Fruit fly (Drosophila melanogaster) whole organism, adult: Measurements from ENCODE around the gene Tailor.

Source experiments
- CG11617 ChIP-seq: fragments of 200-800 bp; sonication (Bioruptor generic); optimal IDR thresholded peaks from 2 replicates; lab custom pipeline; 2017; ENCODE audit warnings: mild to moderate bottlenecking, missing biosample characterization, missing genetic modification reagents, missing genetic modification characterization
- CG12768 ChIP-seq: fragments of 200-800 bp; sonication (Bioruptor generic); optimal IDR thresholded peaks from 2 replicates; lab custom pipeline; 2017; ENCODE audit warnings: missing biosample characterization, missing genetic modification characterization, mild to moderate bottlenecking, moderate library complexity, missing genetic modification reagents
- CG14711 ChIP-seq: fragments of 200-800 bp; sonication (Bioruptor generic); optimal IDR thresholded peaks from 2 replicates; lab custom pipeline; 2018; ENCODE audit warnings: missing biosample characterization, mild to moderate bottlenecking, missing genetic modification characterization, moderate library complexity
- CG1620 ChIP-seq: fragments of 200-800 bp; sonication (Bioruptor generic); optimal IDR thresholded peaks from 2 replicates; lab custom pipeline; 2016; ENCODE audit warnings: missing biosample characterization, missing genetic modification characterization
- CG33017 ChIP-seq: fragments of 200-800 bp; sonication (Bioruptor generic); optimal IDR thresholded peaks from 2 replicates; lab custom pipeline; 2018; ENCODE audit warnings: missing biosample characterization, mild to moderate bottlenecking, missing genetic modification characterization, moderate library complexity
- CG5204 ChIP-seq: fragments of 200-800 bp; sonication (Bioruptor generic); optimal IDR thresholded peaks from 2 replicates; lab custom pipeline; 2016; ENCODE audit warnings: missing biosample characterization, missing genetic modification characterization
- CG7045 ChIP-seq: fragments of 200-800 bp; sonication (Bioruptor generic); optimal IDR thresholded peaks from 2 replicates; lab custom pipeline; 2017; ENCODE audit warnings: missing biosample characterization, mild to moderate bottlenecking, missing genetic modification characterization
- CG7101 ChIP-seq: fragments of 200-800 bp; sonication (Bioruptor generic); optimal IDR thresholded peaks from 2 replicates; lab custom pipeline; 2018; ENCODE audit warnings: missing biosample characterization, mild to moderate bottlenecking, missing genetic modification characterization, moderate library complexity
- Clk ChIP-seq: fragments of 200-800 bp; sonication (Bioruptor generic); optimal IDR thresholded peaks from 2 replicates; lab custom pipeline; 2017; ENCODE audit warnings: missing biosample characterization, missing genetic modification characterization
- Crg-1 ChIP-seq: fragments of 200-800 bp; sonication (Bioruptor generic); optimal IDR thresholded peaks from 2 replicates; lab custom pipeline; 2016; ENCODE audit warnings: missing biosample characterization, missing genetic modification characterization
- Hr96 ChIP-seq: fragments of 200-800 bp; sonication (Bioruptor generic); optimal IDR thresholded peaks from 2 replicates; lab custom pipeline; 2016; ENCODE audit warnings: missing biosample characterization, missing genetic modification characterization
- Mnt ChIP-seq: fragments of 200-800 bp; sonication (Bioruptor generic); optimal IDR thresholded peaks from 2 replicates; lab custom pipeline; 2016; ENCODE audit warnings: missing biosample characterization, mild to moderate bottlenecking, missing genetic modification characterization
- bab1 ChIP-seq: fragments of 200-800 bp; sonication (Bioruptor generic); optimal IDR thresholded peaks from 3 replicates; lab custom pipeline; 2019; ENCODE audit warnings: missing biosample characterization, mild to moderate bottlenecking, missing genetic modification characterization, moderate library complexity
- cic ChIP-seq: fragments of 200-800 bp; sonication (Bioruptor generic); optimal IDR thresholded peaks from 2 replicates; lab custom pipeline; 2017; ENCODE audit warnings: missing biosample characterization, mild to moderate bottlenecking, missing genetic modification characterization, moderate library complexity
- cnc ChIP-seq, 2 experiments: fragments of >200 bp; optimal IDR thresholded peaks; 2 replicates each; lab custom pipeline; 2017
- kay ChIP-seq: fragments of 200-800 bp; sonication (Bioruptor generic); peaks from one replicate; lab custom pipeline; 2016; ENCODE audit warnings: missing biosample characterization, missing genetic modification characterization, borderline replicate concordance
- ovo ChIP-seq: fragments of 200-800 bp; sonication (Bioruptor generic); optimal IDR thresholded peaks from 2 replicates; lab custom pipeline; 2016; ENCODE audit warnings: missing biosample characterization, missing genetic modification characterization
- pad ChIP-seq: fragments of 200-800 bp; sonication (Bioruptor generic); optimal IDR thresholded peaks from 3 replicates; lab custom pipeline; 2017; ENCODE audit warnings: missing biosample characterization, missing genetic modification characterization, mild to moderate bottlenecking, moderate library complexity, missing genetic modification reagents
- tj ChIP-seq: fragments of 200-800 bp; sonication (Bioruptor generic); optimal IDR thresholded peaks from 3 replicates; lab custom pipeline; 2017; ENCODE audit warnings: missing biosample characterization, mild to moderate bottlenecking, missing genetic modification characterization, moderate library complexity
- toe ChIP-seq: fragments of 200-800 bp; sonication (Bioruptor generic); optimal IDR thresholded peaks from 2 replicates; lab custom pipeline; 2016; ENCODE audit warnings: missing biosample characterization, missing genetic modification characterization

The Tailor gene

dm6 chr3R:7085455-7085854 lies 428 bp downstream of the Tailor start:
- peak; percentile 87 for TF ChIP-seq CG14711 (tag; lab: Kevin White, UChicago)
- no peak for TF ChIP-seq Clk (GFP tag; lab: Kevin White, UChicago)

- no peak for TF ChIP-seq CG7101 (tag; lab: Kevin White, UChicago)
- no peak for TF ChIP-seq pad (GFP tag; lab: Kevin White, UChicago)
These were observed 2.1 kb downstream of the Tailor start for dm6 chr3R:7083750-7084149.

dm6 chr3R:7081972-7082371 lies 3.9 kb downstream of the Tailor start, which contains the start of gene Dpck:
Gene Dpck, plus strand, starts transcription at chr3R:7082182.
- no peak for TF ChIP-seq CG7045
- TF ChIP-seq CG14711 (tag; lab: Kevin White, UChicago): no peak
- TF ChIP-seq cnc (optimal IDR thresholded peaks at IDR 0.05; lab: Kevin White, UChicago): no peak
- no peak for TF ChIP-seq Hr96 (GFP tag; lab: Kevin White, UChicago)
- peak; percentile 55 for TF ChIP-seq toe (GFP tag; lab: Kevin White, UChicago)
- peak; percentile 68 for TF ChIP-seq bab1 (GFP tag; lab: Kevin White, UChicago)
- peak; percentile 17 for TF ChIP-seq CG11617 (GFP tag; lab: Kevin White, UChicago)
- TF ChIP-seq CG5204 (GFP tag; lab: Kevin White, UChicago): no peak
- TF ChIP-seq kay (GFP tag; lab: Kevin White, UChicago): no peak
- TF ChIP-seq ovo: no peak
- TF ChIP-seq pad (GFP tag; lab: Kevin White, UChicago): no peak
- TF ChIP-seq CG12768 (GFP tag; lab: Kevin White, UChicago): peak; percentile 42
- TF ChIP-seq Crg-1 (GFP tag; lab: Kevin White, UChicago): no peak
- TF ChIP-seq tj (GFP tag; lab: Kevin White, UChicago): peak; percentile 3
- TF ChIP-seq CG1620 (GFP tag; lab: Kevin White, UChicago): peak; percentile 39
- no peak for TF ChIP-seq Clk (GFP tag; lab: Kevin White, UChicago)
- TF ChIP-seq cic (GFP tag; lab: Kevin White, UChicago): peak; percentile 3
- TF ChIP-seq Mnt (GFP tag; lab: Kevin White, UChicago): peak; percentile 32
- TF ChIP-seq CG33017 (tag; lab: Kevin White, UChicago): no peak
- TF ChIP-seq CG7101 (tag; lab: Kevin White, UChicago): peak; percentile 23

dm6 chr3R:7080157-7080916 lies 5.5 kb downstream of the Tailor start, which contains the start of gene Ref1:
Gene Ref1, minus strand, starts transcription at chr3R:7080387.
- TF ChIP-seq CG12768 (GFP tag; lab: Kevin White, UChicago) (no peak), CG7101 (tag; lab: Kevin White, UChicago) (peak; percentile 4), kay (GFP tag; lab: Kevin White, UChicago) (no peak), CG5204 (GFP tag; lab: Kevin White, UChicago) (no peak), CG1620 (GFP tag; lab: Kevin White, UChicago) (no peak), pad (GFP tag; lab: Kevin White, UChicago) (no peak), bab1 (GFP tag; lab: Kevin White, UChicago) (peak; percentile 9), CG7045 (no peak), Mnt (GFP tag; lab: Kevin White, UChicago) (peak; percentile 19), CG14711 (tag; lab: Kevin White, UChicago) (no peak), Crg-1 (GFP tag; lab: Kevin White, UChicago) (no peak)

dm6 chr3R:7079718-7080117 lies 6.2 kb downstream of the Tailor start:
- TF ChIP-seq ovo: no peak
- no peak for TF ChIP-seq bab1 (GFP tag; lab: Kevin White, UChicago)
- TF ChIP-seq cnc (optimal IDR thresholded peaks at IDR 0.05; lab: Kevin White, UChicago): no peak
- no peak for TF ChIP-seq Mnt (GFP tag; lab: Kevin White, UChicago)
- TF ChIP-seq CG5204 (GFP tag; lab: Kevin White, UChicago): no peak
- TF ChIP-seq pad (GFP tag; lab: Kevin White, UChicago): no peak
- TF ChIP-seq CG11617 (GFP tag; lab: Kevin White, UChicago): no peak
- no peak for TF ChIP-seq Clk (GFP tag; lab: Kevin White, UChicago)
- no peak for TF ChIP-seq Hr96 (GFP tag; lab: Kevin White, UChicago)
- TF ChIP-seq cic (GFP tag; lab: Kevin White, UChicago): no peak
- no peak for TF ChIP-seq tj (GFP tag; lab: Kevin White, UChicago)
- no peak for TF ChIP-seq Crg-1 (GFP tag; lab: Kevin White, UChicago)
- no peak for TF ChIP-seq CG7101 (tag; lab: Kevin White, UChicago)
- TF ChIP-seq CG14711 (tag; lab: Kevin White, UChicago): no peak
- TF ChIP-seq CG7045: no peak

- TF ChIP-seq CG33017 (tag; lab: Kevin White, UChicago) (peak; percentile 90), pad (GFP tag; lab: Kevin White, UChicago) (peak; percentile 54), CG1620 (GFP tag; lab: Kevin White, UChicago) (peak; percentile 60), Hr96 (GFP tag; lab: Kevin White, UChicago) (no peak), toe (GFP tag; lab: Kevin White, UChicago) (peak; percentile 48), CG14711 (tag; lab: Kevin White, UChicago) (peak; percentile 52), cnc (optimal IDR thresholded peaks at IDR 0.05; lab: Kevin White, UChicago) (no peak), CG5204 (GFP tag; lab: Kevin White, UChicago) (no peak), Mnt (GFP tag; lab: Kevin White, UChicago) (peak; percentile 22), CG7101 (tag; lab: Kevin White, UChicago) (peak; percentile 76), tj (GFP tag; lab: Kevin White, UChicago) (peak; percentile 37), bab1 (GFP tag; lab: Kevin White, UChicago) (peak; percentile 94), Crg-1 (GFP tag; lab: Kevin White, UChicago) (peak; percentile 59), CG11617 (GFP tag; lab: Kevin White, UChicago) (peak; percentile 46), cic (GFP tag; lab: Kevin White, UChicago) (peak; percentile 95), ovo (peak; percentile 64), CG12768 (GFP tag; lab: Kevin White, UChicago) (peak; percentile 96), kay (GFP tag; lab: Kevin White, UChicago) (no peak), CG7045 (peak; percentile 90), Clk (GFP tag; lab: Kevin White, UChicago) (no peak)
These were observed 9.4 kb downstream of the Tailor start for dm6 chr3R:7076293-7076981.
